Worm (Caenorhabditis elegans) whole organism, mixed stage, embryonic: ENCODE data around the gene let-711.

Source experiments
- M03D4.4 ChIP-seq: sonication (generic microtip); optimal IDR thresholded peaks from 2 replicates; lab custom pipeline; 2017; ENCODE audit warnings: mild to moderate bottlenecking, missing genetic modification characterization, missing compliant biosample characterization
- bed-3 ChIP-seq: fragments of 200-800 bp; sonication (Bioruptor generic); optimal IDR thresholded peaks from 3 replicates; lab custom pipeline; 2018; ENCODE audit warnings: mild to moderate bottlenecking, missing genetic modification characterization, moderate library complexity, missing compliant biosample characterization
- ceh-83 ChIP-seq: fragments of 200-800 bp; sonication (Bioruptor generic); optimal IDR thresholded peaks from 2 replicates; lab custom pipeline; 2018; ENCODE audit warnings: mild to moderate bottlenecking, missing genetic modification characterization, missing compliant biosample characterization
- elt-1 ChIP-seq: sonication (generic microtip); optimal IDR thresholded peaks from 2 replicates; lab custom pipeline; 2017; ENCODE audit warnings: missing genetic modification characterization, mild to moderate bottlenecking, missing compliant biosample characterization, antibody characterized with exemption, moderate library complexity, borderline replicate concordance; ENCODE audit not compliant: insufficient read depth
- flh-1 ChIP-seq: fragments of 200-800 bp; sonication (Bioruptor generic); optimal IDR thresholded peaks from 2 replicates; lab custom pipeline; 2018; ENCODE audit warnings: mild to moderate bottlenecking, missing genetic modification characterization, moderate library complexity, missing compliant biosample characterization
- ham-2 ChIP-seq: fragments of 200-800 bp; sonication (Bioruptor generic); optimal IDR thresholded peaks from 2 replicates; lab custom pipeline; 2018; ENCODE audit warnings: mild to moderate bottlenecking, missing genetic modification characterization, missing compliant biosample characterization
- lin-32 ChIP-seq: fragments of 200-800 bp; sonication (Bioruptor generic); optimal IDR thresholded peaks from 2 replicates; lab custom pipeline; 2018; ENCODE audit warnings: mild to moderate bottlenecking, missing genetic modification characterization, missing compliant biosample characterization
- mls-2 ChIP-seq: sonication (generic microtip); optimal IDR thresholded peaks from 2 replicates; lab custom pipeline; 2016; ENCODE audit warnings: mild to moderate bottlenecking, missing genetic modification characterization, moderate library complexity, missing compliant biosample characterization
- pha-4 ChIP-seq: fragments of 150-350 bp; optimal IDR thresholded peaks from 2 replicates; lab custom pipeline; 2018; ENCODE audit warnings: missing biosample characterization, missing genetic modification reagents, missing genetic modification characterization
- snpc-4 ChIP-seq: fragments of 150-350 bp; optimal IDR thresholded peaks from 2 replicates; lab custom pipeline; 2014; ENCODE audit warnings: missing biosample characterization, missing genetic modification characterization
- sptf-1 ChIP-seq: sonication (generic microtip); optimal IDR thresholded peaks from 2 replicates; lab custom pipeline; 2017; ENCODE audit warnings: mild to moderate bottlenecking, missing genetic modification characterization, moderate library complexity, missing compliant biosample characterization
- unc-62 ChIP-seq: fragments of 150-350 bp; optimal IDR thresholded peaks from 2 replicates; lab custom pipeline; 2014; ENCODE audit warnings: missing biosample characterization, missing genetic modification reagents, missing genetic modification characterization
- zip-8 ChIP-seq: fragments of 150-350 bp; optimal IDR thresholded peaks from 2 replicates; lab custom pipeline; 2014; ENCODE audit warnings: missing biosample characterization, missing genetic modification characterization

The let-711 gene

ce11 chrIII:7005350-7005749, 58.8 kb downstream of the let-711 start, which contains the start of gene C06E8.5:
C06E8.5 (minus strand) TSS chrIII:7005450.
- no peak for TF ChIP-seq mls-2
- no peak for TF ChIP-seq M03D4.4
- no peak for TF ChIP-seq zip-8 (tag; lab: Kevin White, UChicago)
- TF ChIP-seq pha-4 (tag; lab: Kevin White, UChicago): no peak
- TF ChIP-seq elt-1 (tag; lab: Kevin White, UChicago): no peak
- no peak for TF ChIP-seq flh-1
- no peak for TF ChIP-seq ceh-83 (GFP tag; lab: Kevin White, UChicago)
- TF ChIP-seq ham-2 (GFP tag; lab: Kevin White, UChicago): no peak
- no peak for TF ChIP-seq bed-3 (GFP tag; lab: Kevin White, UChicago)
- no peak for TF ChIP-seq lin-32 (GFP tag; lab: Kevin White, UChicago)
- TF ChIP-seq snpc-4 (tag; lab: Kevin White, UChicago): no peak
- TF ChIP-seq unc-62 (GFP tag; lab: Kevin White, UChicago): no peak
- TF ChIP-seq sptf-1: no peak
